Worm (Caenorhabditis elegans): Measurements from ENCODE around the gene Y43F8C.3.

DNA sequence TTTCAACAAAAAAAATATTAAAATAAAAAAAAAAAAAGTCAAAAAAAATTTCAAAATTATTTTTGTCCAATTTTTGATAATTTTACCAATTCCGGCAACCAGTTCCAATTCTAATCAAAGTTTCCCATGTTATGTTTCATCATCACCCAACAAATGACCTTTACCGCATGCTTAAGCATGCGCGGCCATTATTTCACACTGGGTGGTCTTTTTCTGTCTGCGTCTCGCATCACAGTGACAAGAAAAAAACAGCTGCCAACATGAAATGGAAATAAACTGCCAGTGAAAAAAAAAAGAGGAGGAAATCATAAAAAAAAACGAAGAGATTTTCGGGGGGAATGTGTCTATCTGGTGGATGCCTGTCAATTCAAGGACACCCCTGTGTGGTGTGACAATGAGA is 43.9 kb upstream of the Y43F8C.3 start:
- TF ChIP-seq unc-55 (GFP tag; optimal IDR thresholded peaks at IDR 0.05) (no peak), ztf-16 (tag; optimal IDR thresholded peaks at IDR 0.05) (no peak), lim-6 (tag; optimal IDR thresholded peaks at IDR 0.05) (no peak), ceh-2 (tag; optimal IDR thresholded peaks at IDR 0.05) (no peak), unc-42 (tag; optimal IDR thresholded peaks at IDR 0.05) (no peak)
